Worm (Caenorhabditis elegans): ENCODE results near the gene comt-5.

Gene comt-5

DNA sequence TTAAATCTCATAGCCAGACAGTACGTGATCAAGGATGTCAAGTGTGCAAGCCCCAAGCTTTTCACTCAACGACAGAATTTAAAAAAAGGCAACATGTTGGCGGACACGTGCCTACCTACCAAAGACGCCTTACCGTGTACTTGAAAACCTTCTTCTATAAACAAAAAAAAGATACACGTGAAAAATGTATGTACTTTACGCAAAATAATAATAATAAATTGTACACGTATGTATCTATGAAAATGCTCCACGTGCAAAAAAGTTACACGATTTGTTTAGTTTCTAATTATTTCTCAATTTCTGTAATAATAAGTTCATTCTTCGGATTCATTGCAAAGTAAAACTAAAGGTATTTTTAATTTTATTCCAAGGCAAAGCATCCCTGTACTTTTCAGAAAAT lies 48.8 kb downstream of the comt-5 start, which contains the start of gene cysl-4:
Gene cysl-4, plus strand, starts transcription at position 301 of the 400 bp plus-strand sequence.
- no peak for TF ChIP-seq fkh-10 (GFP tag; optimal IDR thresholded peaks at IDR 0.05)
- TF ChIP-seq lin-15B (tag; optimal IDR thresholded peaks at IDR 0.05), result no peak
- no peak for TF ChIP-seq egl-5 (tag; optimal IDR thresholded peaks at IDR 0.05)
- TF ChIP-seq lsy-12 (tag; optimal IDR thresholded peaks at IDR 0.05), result no peak
- no peak for TF ChIP-seq nhr-28 (tag; optimal IDR thresholded peaks at IDR 0.05)
- no peak for TF ChIP-seq fkh-2 (tag; optimal IDR thresholded peaks at IDR 0.05)
- no peak for TF ChIP-seq ceh-9 (tag; optimal IDR thresholded peaks at IDR 0.05)
- TF ChIP-seq nhr-12 (tag; optimal IDR thresholded peaks at IDR 0.05), result no peak
- TF ChIP-seq elt-3 (tag; optimal IDR thresholded peaks at IDR 0.05), result no peak
- no peak for TF ChIP-seq nhr-77 (tag; optimal IDR thresholded peaks at IDR 0.05)
- no peak for TF ChIP-seq mml-1 (tag; optimal IDR thresholded peaks at IDR 0.05)
- no peak for TF ChIP-seq nhr-25 (tag; optimal IDR thresholded peaks at IDR 0.05)
- no peak for TF ChIP-seq elt-2 (tag; optimal IDR thresholded peaks at IDR 0.05)
- TF ChIP-seq nhr-23 (tag; optimal IDR thresholded peaks at IDR 0.05), result no peak
- TF ChIP-seq R02D3.7 (tag; optimal IDR thresholded peaks at IDR 0.05), result no peak
- TF ChIP-seq ceh-28 (tag; optimal IDR thresholded peaks at IDR 0.05), result no peak

DNA sequence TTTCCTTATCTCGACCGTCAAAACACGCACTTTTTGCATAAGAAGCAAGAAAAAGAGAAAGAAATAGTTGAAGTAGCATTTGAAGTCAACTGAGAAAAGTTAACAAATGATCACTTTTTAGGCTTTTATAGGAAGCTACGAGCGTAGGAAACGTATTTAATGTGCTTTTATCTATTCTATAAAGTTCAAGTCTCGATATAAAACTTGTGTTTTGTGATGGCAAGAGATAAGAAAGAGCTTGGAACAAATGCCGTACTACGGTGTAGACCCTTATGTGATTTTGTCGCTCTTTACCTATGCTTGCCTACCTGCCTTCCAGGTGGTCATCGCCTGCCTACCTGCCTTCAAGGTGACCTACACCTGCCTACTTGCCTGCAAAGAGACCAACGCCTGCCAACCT lies 49.2 kb downstream of the comt-5 start, which contains the start of gene clec-206:
Gene clec-206, minus strand, starts transcription at position 101 of the 400 bp plus-strand sequence.
- TF ChIP-seq elt-1 (tag; optimal IDR thresholded peaks at IDR 0.05) (no peak), nhr-11 (tag; optimal IDR thresholded peaks at IDR 0.05) (no peak), ceh-16 (tag; optimal IDR thresholded peaks at IDR 0.05) (no peak), nhr-67 (tag; optimal IDR thresholded peaks at IDR 0.05) (no peak), nhr-25 (tag; optimal IDR thresholded peaks at IDR 0.05) (no peak), ztf-4 (tag; optimal IDR thresholded peaks at IDR 0.05) (no peak), pqm-1 (tag; optimal IDR thresholded peaks at IDR 0.05) (no peak), nhr-237 (tag; optimal IDR thresholded peaks at IDR 0.05) (no peak), daf-12 (tag; optimal IDR thresholded peaks at IDR 0.05) (no peak), mdl-1 (tag; optimal IDR thresholded peaks at IDR 0.05) (no peak)
